Fruit fly (Drosophila melanogaster) whole organism, wandering third instar larva: ENCODE results near the gene Sdr.

Experiments used
- CG32264 ChIP-seq: fragments of 200-800 bp; sonication (Bioruptor generic); optimal IDR thresholded peaks from 2 replicates; lab custom pipeline; 2016; ENCODE audit warnings: missing biosample characterization, missing genetic modification characterization
- CrebA ChIP-seq: fragments of 200-800 bp; sonication (Bioruptor generic); optimal IDR thresholded peaks from 2 replicates; lab custom pipeline; 2016; ENCODE audit warnings: missing biosample characterization, mild to moderate bottlenecking, missing genetic modification characterization, borderline replicate concordance
- Dif ChIP-seq: fragments of 200-275, 200-300 bp; sonication (Bioruptor generic); optimal IDR thresholded peaks from 2 replicates; lab custom pipeline; 2018; ENCODE audit warnings: missing biosample characterization, missing genetic modification characterization; ENCODE audit not compliant: partially characterized antibody
- Hr83 ChIP-seq: fragments of 200-300 bp; sonication (Bioruptor generic); optimal IDR thresholded peaks from 2 replicates; lab custom pipeline; 2016; ENCODE audit warnings: missing biosample characterization, mild to moderate bottlenecking, missing genetic modification characterization, moderate library complexity; ENCODE audit not compliant: poor library complexity, severe bottlenecking
- Rel ChIP-seq, 2 experiments: fragments of 200-800 bp; sonication (Bioruptor generic) in 1 of 2; optimal IDR thresholded peaks; 2 replicates in 1 of 2; 3 replicates in 1 of 2; lab custom pipeline; 2016 to 2019; ENCODE audit warnings: mild to moderate bottlenecking in 2 of 2, missing biosample characterization in 2 of 2, missing genetic modification characterization in 2 of 2, moderate library complexity in 1 of 2
- Vsx2 ChIP-seq: fragments of 200-300, 225-300 bp; sonication (Bioruptor generic); optimal IDR thresholded peaks from 2 replicates; lab custom pipeline; 2018; ENCODE audit warnings: missing biosample characterization, missing genetic modification characterization; ENCODE audit not compliant: partially characterized antibody
- br ChIP-seq: fragments of 200-800 bp; sonication (Bioruptor generic); optimal IDR thresholded peaks from 2 replicates; lab custom pipeline; 2016; ENCODE audit warnings: missing biosample characterization, missing genetic modification characterization
- brk ChIP-seq: fragments of 200-800 bp; sonication (Bioruptor generic); optimal IDR thresholded peaks from 2 replicates; lab custom pipeline; 2016; ENCODE audit warnings: missing biosample characterization, mild to moderate bottlenecking, missing genetic modification characterization
- fru ChIP-seq: fragments of 200-800 bp; sonication (Bioruptor generic); optimal IDR thresholded peaks from 3 replicates; lab custom pipeline; 2016; ENCODE audit warnings: missing biosample characterization, mild to moderate bottlenecking, missing genetic modification characterization
- h ChIP-seq: fragments of 200-800 bp; sonication (Bioruptor generic); optimal IDR thresholded peaks from 3 replicates; lab custom pipeline; 2016; ENCODE audit warnings: missing biosample characterization, mild to moderate bottlenecking, missing genetic modification characterization
- sage ChIP-seq: fragments of 200-800 bp; sonication (Bioruptor generic); optimal IDR thresholded peaks from 2 replicates; lab custom pipeline; 2016; ENCODE audit warnings: missing biosample characterization, mild to moderate bottlenecking, missing genetic modification characterization
- sv ChIP-seq: fragments of 200-800 bp; sonication (Bioruptor generic); optimal IDR thresholded peaks from 3 replicates; lab custom pipeline; 2016; ENCODE audit warnings: missing biosample characterization, missing genetic modification characterization
- woc ChIP-seq: sonication (Bioruptor generic); optimal IDR thresholded peaks from 2 replicates; lab custom pipeline; 2016; ENCODE audit warnings: missing biosample characterization, mild to moderate bottlenecking, missing genetic modification characterization

DNA sequence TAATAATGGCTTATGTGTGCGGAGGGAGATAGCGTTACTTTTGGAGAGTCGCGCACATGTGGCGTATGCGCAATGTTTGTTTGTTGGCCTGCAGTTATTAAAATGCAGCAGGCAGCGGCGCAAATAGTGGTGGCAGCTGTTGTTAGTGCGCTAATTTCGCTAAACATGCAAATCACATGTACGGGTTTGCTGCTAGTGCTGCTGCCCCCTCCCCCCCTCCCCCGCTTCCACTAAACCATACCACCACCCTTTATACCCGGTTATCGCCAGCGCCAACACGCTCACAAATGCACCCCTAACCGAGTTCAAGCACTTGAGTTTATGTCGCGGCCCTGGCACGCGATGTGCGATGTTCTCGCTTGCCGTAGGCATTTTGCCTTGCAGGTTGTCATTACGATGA lies 46.9 kb downstream of the Sdr start:
- TF ChIP-seq CrebA (no peak), br (GFP tag; lab: Kevin White, UChicago) (no peak), woc (GFP tag; lab: Kevin White, UChicago) (no peak), Vsx2 (GFP tag; lab: Kevin White, UChicago) (no peak), sv (GFP tag; lab: Kevin White, UChicago) (no peak), Rel (GFP tag; optimal IDR thresholded peaks at IDR 0.05; lab: Kevin White, UChicago) (no peak), Rel (tag; optimal IDR thresholded peaks at IDR 0.05; lab: Kevin White, UChicago) (no peak), h (GFP tag; lab: Kevin White, UChicago) (no peak), Dif (GFP tag; lab: Kevin White, UChicago) (no peak), sage (no peak), CG32264 (GFP tag; lab: Kevin White, UChicago) (no peak), brk (GFP tag; lab: Kevin White, UChicago) (no peak), fru (GFP tag; lab: Kevin White, UChicago) (no peak), Hr83 (GFP tag; lab: Kevin White, UChicago) (no peak)
